Worm (Caenorhabditis elegans) whole organism, L2 larva: ENCODE data around the gene mes-1.

Experiments used
- ZK546.5 ChIP-seq: sonication (generic microtip); optimal IDR thresholded peaks from 2 replicates; lab custom pipeline; 2017; ENCODE audit warnings: missing biosample characterization, missing genetic modification characterization
- elt-3 ChIP-seq: sonication (generic microtip); optimal IDR thresholded peaks from 2 replicates; lab custom pipeline; 2017; ENCODE audit warnings: missing biosample characterization, missing genetic modification characterization
- mbf-1 ChIP-seq: sonication (generic microtip); optimal IDR thresholded peaks from 2 replicates; lab custom pipeline; 2017; ENCODE audit warnings: missing biosample characterization, missing genetic modification characterization
- nhr-25 ChIP-seq: fragments of 150-350 bp; sonication (generic microtip); optimal IDR thresholded peaks from 3 replicates; lab custom pipeline; 2014; ENCODE audit warnings: missing biosample characterization, missing genetic modification characterization

DNA sequence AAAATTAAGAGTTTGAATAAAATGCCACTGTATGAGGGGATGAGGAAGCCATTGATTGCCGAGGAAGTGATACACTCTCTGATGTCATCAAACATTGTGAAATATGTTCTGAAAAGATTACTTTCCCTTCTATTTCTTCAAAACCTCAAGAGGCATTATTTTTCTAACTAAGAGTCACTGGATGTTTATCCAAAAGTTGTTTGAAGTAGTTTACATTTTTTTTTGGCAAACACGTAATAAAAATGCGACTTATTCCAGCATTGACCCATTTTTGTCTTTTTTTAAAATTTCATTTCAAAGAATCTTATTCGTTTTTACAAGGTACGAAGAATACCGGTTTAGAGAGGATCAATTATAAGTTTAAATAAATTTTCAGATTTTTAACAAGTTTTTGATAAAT is 50.0 kb downstream of the mes-1 start, which contains the start of gene Y62H9A.11:
- no peak for TF ChIP-seq nhr-25 (tag; lab: Kevin White, UChicago)
- no peak for TF ChIP-seq mbf-1
- no peak for TF ChIP-seq ZK546.5 (tag; lab: Kevin White, UChicago)
- no peak for TF ChIP-seq elt-3 (tag; lab: Kevin White, UChicago)
